Fruit fly (Drosophila melanogaster) Kc167 (cell line): ENCODE data around the gene Nckx30C.

ENCODE experiments used
- Myc ChIP-seq: fragments of >200 bp; optimal IDR thresholded peaks from 2 replicates; lab custom pipeline; 2017; ENCODE audit warnings: missing external identifiers
- Sin3A ChIP-seq: fragments of >200 bp; optimal IDR thresholded peaks from 2 replicates; lab custom pipeline; 2018; ENCODE audit warnings: missing external identifiers
- h ChIP-seq: fragments of >200 bp; optimal IDR thresholded peaks from 3 replicates; lab custom pipeline; 2018; ENCODE audit warnings: missing external identifiers
- psq ChIP-seq: fragments of >200 bp; optimal IDR thresholded peaks from 2 replicates; lab custom pipeline; 2017; ENCODE audit warnings: missing external identifiers
- ttk ChIP-seq: sonication (Bioruptor generic); optimal IDR thresholded peaks from 2 replicates; lab custom pipeline; 2017; ENCODE audit warnings: missing external identifiers

DNA sequence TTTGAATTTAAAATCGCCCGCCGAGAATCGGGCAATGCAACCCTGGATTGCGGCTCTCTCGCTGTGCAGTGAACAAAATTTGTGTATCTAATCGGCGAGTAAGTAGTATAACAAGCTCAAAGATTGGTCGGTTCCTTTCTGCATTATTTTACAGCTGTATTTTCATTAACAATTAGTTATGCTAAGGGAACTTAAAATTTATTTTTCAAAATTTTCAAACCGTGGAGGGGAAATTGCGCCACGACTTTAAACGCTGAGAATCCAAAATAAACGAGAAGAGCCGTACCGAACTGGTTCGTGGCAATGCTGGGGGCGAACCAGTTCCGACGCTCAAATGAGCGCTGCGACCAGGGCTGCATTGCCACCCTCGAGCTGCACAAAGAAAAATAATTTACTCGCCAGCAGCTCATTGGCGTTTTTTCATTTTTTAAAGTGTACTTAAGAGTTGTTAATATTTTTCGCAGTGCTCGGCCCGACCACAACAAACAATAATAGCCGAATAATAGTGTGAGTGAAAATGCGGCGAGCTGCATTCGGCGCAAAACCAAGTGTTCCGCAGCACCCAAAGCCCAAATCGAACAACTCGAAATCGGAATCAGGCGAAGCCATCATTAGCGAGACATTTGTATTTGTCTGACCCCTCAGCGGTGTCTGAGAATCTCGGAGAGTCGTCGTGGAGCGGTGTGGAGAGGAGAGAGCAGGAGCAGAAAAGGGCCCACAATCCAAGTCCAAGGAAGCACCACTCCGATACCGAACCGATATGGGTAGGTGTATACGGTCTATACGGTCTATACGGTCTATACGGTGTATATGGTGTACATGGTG lies 11.9 kb upstream of the Nckx30C start, which contains the start of gene zf30C:
- TF ChIP-seq h (lab: Kevin White, UChicago) (no peak), ttk (no peak), Myc (no peak), psq (lab: Kevin White, UChicago) (no peak), Sin3A (no peak)
